Worm (Caenorhabditis elegans) whole organism, young adult: Measurements from ENCODE around the gene F59A7.7.
A peak's percentile ranks its signal among the peaks of the same experiment; 100 is the strongest.

Source experiments
- ZK185.1 ChIP-seq: sonication (generic microtip); optimal IDR thresholded peaks from 2 replicates; lab custom pipeline; 2016; ENCODE audit warnings: mild to moderate bottlenecking, missing genetic modification characterization, missing compliant biosample characterization; ENCODE audit not compliant: poor library complexity, severe bottlenecking
- ccch-3 ChIP-seq: fragments of 200-800 bp; sonication (Bioruptor generic); optimal IDR thresholded peaks from 2 replicates; lab custom pipeline; 2018; ENCODE audit warnings: mild to moderate bottlenecking, missing genetic modification characterization, missing compliant biosample characterization
- ceh-100 ChIP-seq: fragments of 200-800 bp; sonication (Bioruptor generic); IDR thresholded peaks from 2 replicates; pipeline ENCODE4 v1.3.6; 2022; ENCODE audit warnings: missing genetic modification reagents, missing genetic modification characterization, missing compliant biosample characterization
- ceh-27 ChIP-seq: fragments of 200-800 bp; sonication (Bioruptor generic); optimal IDR thresholded peaks from 2 replicates; lab custom pipeline; 2018; ENCODE audit warnings: mild to moderate bottlenecking, missing genetic modification characterization, moderate library complexity, missing compliant biosample characterization
- ceh-58 ChIP-seq: fragments of 200-800 bp; sonication (Bioruptor generic); IDR thresholded peaks from 2 replicates; pipeline ENCODE4 v1.3.6; 2022; ENCODE audit warnings: missing genetic modification characterization, missing compliant biosample characterization
- hsf-1 ChIP-seq: fragments of 200-800 bp; sonication (Bioruptor generic); IDR thresholded peaks from 2 replicates; pipeline ENCODE4 v1.3.6; 2022; ENCODE audit warnings: missing genetic modification reagents, missing genetic modification characterization, missing compliant biosample characterization
- lin-54 ChIP-seq: fragments of 200-800 bp; sonication (Bioruptor generic); optimal IDR thresholded peaks from 2 replicates; lab custom pipeline; 2018; ENCODE audit warnings: mild to moderate bottlenecking, missing genetic modification characterization, missing compliant biosample characterization
- madf-3 ChIP-seq: fragments of 200-800 bp; sonication (Bioruptor generic); IDR thresholded peaks from 2 replicates; pipeline ENCODE4 v1.3.6; 2022; ENCODE audit warnings: missing genetic modification reagents, missing genetic modification characterization, missing compliant biosample characterization
- nfya-1 ChIP-seq: sonication (generic microtip); optimal IDR thresholded peaks from 2 replicates; lab custom pipeline; 2017; ENCODE audit warnings: antibody characterized with exemption, missing compliant biosample characterization, missing genetic modification characterization, borderline replicate concordance; ENCODE audit not compliant: insufficient read depth
- nhr-120 ChIP-seq: fragments of 200-800 bp; sonication (Bioruptor generic); IDR thresholded peaks from 2 replicates; pipeline ENCODE4 v1.3.6; 2022; ENCODE audit warnings: missing genetic modification characterization, missing compliant biosample characterization
- pha-4 ChIP-seq: fragments of 150-350 bp; sonication (generic microtip); optimal IDR thresholded peaks from 2 replicates; lab custom pipeline; 2014; ENCODE audit warnings: missing biosample characterization, missing genetic modification reagents, missing genetic modification characterization
- sea-2 ChIP-seq: fragments of 200-800 bp; sonication (Bioruptor generic); IDR thresholded peaks from 2 replicates; pipeline ENCODE4 v1.3.6; 2022; ENCODE audit warnings: missing genetic modification characterization, missing compliant biosample characterization
- unc-62 ChIP-seq: fragments of 150-350 bp; optimal IDR thresholded peaks from 2 replicates; lab custom pipeline; 2014; ENCODE audit warnings: missing biosample characterization, missing genetic modification reagents, missing genetic modification characterization
- zfh-2 ChIP-seq: fragments of 200-800 bp; sonication (Bioruptor generic); conservative IDR thresholded peaks from 2 replicates; pipeline ENCODE4 v1.3.6; 2022; ENCODE audit warnings: missing genetic modification reagents, missing genetic modification characterization, missing compliant biosample characterization

DNA sequence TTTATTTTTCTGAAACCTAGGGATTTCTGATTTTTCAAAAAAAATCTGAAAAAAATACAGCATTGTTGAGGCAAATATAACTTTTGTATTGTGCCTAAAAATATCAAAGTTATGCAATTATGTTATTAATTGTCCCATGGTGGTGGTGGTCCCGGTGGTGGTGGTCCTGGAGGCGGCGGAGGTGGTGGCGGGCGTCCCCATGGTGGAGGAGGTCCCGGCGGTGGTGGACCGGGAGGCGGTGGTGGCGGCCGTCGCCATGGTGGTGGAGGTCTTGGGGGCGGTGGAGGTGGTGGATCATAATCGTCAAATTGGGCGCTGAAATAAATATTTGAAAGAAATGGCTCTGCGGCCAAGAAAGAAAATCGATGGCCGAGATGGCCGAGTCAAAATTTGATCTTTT lies 38.9 kb downstream of the F59A7.7 start:
- TF ChIP-seq nfya-1 (tag; lab: Kevin White, UChicago) (no peak), nhr-120 (no peak), ceh-58 (GFP tag; lab: Robert Waterston, UW) (no peak), madf-3 (GFP tag; lab: Robert Waterston, UW) (0 out of 2 replicates have a peak, but pooled peaks have one; percentile 38), hsf-1 (GFP tag; lab: Robert Waterston, UW) (0 out of 2 replicates have a peak, but pooled peaks have one; percentile 8), lin-54 (no peak), unc-62 (GFP tag; lab: Kevin White, UChicago) (no peak), ccch-3 (no peak), ceh-27 (no peak), zfh-2 (GFP tag; lab: Robert Waterston, UW) (peak; percentile 93), sea-2 (GFP tag; lab: Robert Waterston, UW) (no peak), ceh-100 (no peak), ZK185.1 (tag; lab: Kevin White, UChicago) (no peak), pha-4 (tag; lab: Kevin White, UChicago) (no peak)
